Fruit fly (Drosophila melanogaster) whole organism, embryonic: ENCODE data around the gene CG11768.
A peak's percentile ranks its signal among the peaks of the same experiment; 100 is the strongest.

Source experiments
- Abd-B ChIP-seq: fragments of 200-800 bp; sonication (Bioruptor generic); optimal IDR thresholded peaks from 2 replicates; lab custom pipeline; 2018; ENCODE audit warnings: missing biosample characterization, mild to moderate bottlenecking, missing genetic modification characterization, moderate library complexity
- Atf-2 ChIP-seq: fragments of 200-800 bp; sonication (Bioruptor generic); optimal IDR thresholded peaks from 2 replicates; lab custom pipeline; 2016; ENCODE audit warnings: missing biosample characterization, missing genetic modification characterization
- B-H1 ChIP-seq: fragments of 200-800 bp; sonication (Bioruptor generic); IDR thresholded peaks from 3 replicates; pipeline ENCODE4 v1.3.6; 2022; ENCODE audit warnings: missing biosample characterization, missing genetic modification characterization
- Blimp-1 ChIP-seq: fragments of 200-800 bp; sonication (Bioruptor generic); optimal IDR thresholded peaks from 3 replicates; lab custom pipeline; 2018; ENCODE audit warnings: missing biosample characterization, missing genetic modification characterization, mild to moderate bottlenecking, moderate library complexity, missing genetic modification reagents
- BtbVII ChIP-seq: fragments of 200-800 bp; sonication (Bioruptor generic); optimal IDR thresholded peaks from 3 replicates; lab custom pipeline; 2017; ENCODE audit warnings: missing biosample characterization, mild to moderate bottlenecking, missing genetic modification characterization
- CG10274 ChIP-seq: fragments of 200-800 bp; sonication (Bioruptor generic); optimal IDR thresholded peaks from 3 replicates; lab custom pipeline; 2017; ENCODE audit warnings: missing biosample characterization, mild to moderate bottlenecking, missing genetic modification characterization
- CG12155 ChIP-seq: fragments of 200-800 bp; sonication (Bioruptor generic); optimal IDR thresholded peaks from 3 replicates; lab custom pipeline; 2016; ENCODE audit warnings: missing biosample characterization, missing genetic modification characterization
- CG12299 ChIP-seq: fragments of 200-800 bp; sonication (Bioruptor generic); optimal IDR thresholded peaks from 2 replicates; lab custom pipeline; 2018; ENCODE audit warnings: missing biosample characterization, mild to moderate bottlenecking, missing genetic modification characterization
- CG12942 ChIP-seq: fragments of 200-800 bp; sonication (Bioruptor generic); optimal IDR thresholded peaks from 3 replicates; lab custom pipeline; 2016; ENCODE audit warnings: missing biosample characterization, missing genetic modification characterization
- CG13296 ChIP-seq: fragments of 200-800 bp; sonication (Bioruptor generic); optimal IDR thresholded peaks from 3 replicates; lab custom pipeline; 2018; ENCODE audit warnings: missing biosample characterization, mild to moderate bottlenecking, missing genetic modification characterization
- CG13424 ChIP-seq: fragments of 200-800 bp; sonication (Bioruptor generic); optimal IDR thresholded peaks from 2 replicates; lab custom pipeline; 2019; ENCODE audit warnings: missing biosample characterization, mild to moderate bottlenecking, missing genetic modification characterization, moderate library complexity
- CG13624 ChIP-seq: fragments of 200-800 bp; sonication (Bioruptor generic); optimal IDR thresholded peaks from 2 replicates; lab custom pipeline; 2016; ENCODE audit warnings: missing biosample characterization, missing genetic modification characterization
- CG14667 ChIP-seq: fragments of 200-800 bp; sonication (Bioruptor generic); IDR thresholded peaks from 2 replicates; pipeline ENCODE4 v1.3.6; 2022; ENCODE audit warnings: missing biosample characterization, missing genetic modification characterization
- CG2120 ChIP-seq: fragments of 200-800 bp; sonication (Bioruptor generic); optimal IDR thresholded peaks from 3 replicates; lab custom pipeline; 2016; ENCODE audit warnings: missing biosample characterization, missing genetic modification characterization
- CG2889 ChIP-seq: fragments of 200-800 bp; sonication (Bioruptor generic); IDR thresholded peaks from 3 replicates; pipeline ENCODE4 v1.3.6; 2022; ENCODE audit warnings: missing biosample characterization, missing genetic modification characterization
- CG3281 ChIP-seq: fragments of 200-800 bp; sonication (Bioruptor generic); optimal IDR thresholded peaks from 3 replicates; lab custom pipeline; 2017; ENCODE audit warnings: missing biosample characterization, mild to moderate bottlenecking, missing genetic modification characterization
- CG33557 ChIP-seq: fragments of 200-800 bp; sonication (Bioruptor generic); optimal IDR thresholded peaks from 2 replicates; lab custom pipeline; 2019; ENCODE audit warnings: missing biosample characterization, mild to moderate bottlenecking, missing genetic modification characterization, moderate library complexity
- CG4617 ChIP-seq: fragments of 200-800 bp; sonication (Bioruptor generic); optimal IDR thresholded peaks from 3 replicates; lab custom pipeline; 2016; ENCODE audit warnings: missing biosample characterization, missing genetic modification characterization, borderline replicate concordance
- CG6254 ChIP-seq: fragments of 200-800 bp; sonication (Bioruptor generic); optimal IDR thresholded peaks from 3 replicates; lab custom pipeline; 2017; ENCODE audit warnings: mild to moderate bottlenecking, missing biosample characterization, missing genetic modification reagents, missing genetic modification characterization
- CG6654 ChIP-seq: fragments of 200-800 bp; sonication (Bioruptor generic); optimal IDR thresholded peaks from 2 replicates; lab custom pipeline; 2017; ENCODE audit warnings: missing biosample characterization, mild to moderate bottlenecking, missing genetic modification characterization
- CG8281 ChIP-seq: fragments of 200-800 bp; sonication (Bioruptor generic); optimal IDR thresholded peaks from 2 replicates; lab custom pipeline; 2018; ENCODE audit warnings: missing biosample characterization, mild to moderate bottlenecking, missing genetic modification characterization, moderate library complexity
- CG9437 ChIP-seq: fragments of 200-800 bp; sonication (Bioruptor generic); optimal IDR thresholded peaks from 2 replicates; lab custom pipeline; 2018; ENCODE audit warnings: missing biosample characterization, mild to moderate bottlenecking, missing genetic modification characterization
- Deaf1 ChIP-seq: fragments of 200-800 bp; optimal IDR thresholded peaks from 3 replicates; lab custom pipeline; 2019; ENCODE audit warnings: missing biosample characterization, mild to moderate bottlenecking, missing genetic modification characterization, moderate library complexity
- Dref ChIP-seq: fragments of 200-800 bp; sonication (Bioruptor generic); IDR thresholded peaks from 2 replicates; pipeline ENCODE4 v1.3.6; 2022; ENCODE audit warnings: missing biosample characterization, missing genetic modification characterization
- H15 ChIP-seq: fragments of 200-800 bp; sonication (Bioruptor generic); IDR thresholded peaks from 3 replicates; pipeline ENCODE4 v1.3.6; 2022; ENCODE audit warnings: missing biosample characterization, missing genetic modification characterization
- Hmx ChIP-seq: fragments of 200-800 bp; sonication (Bioruptor generic); optimal IDR thresholded peaks from 2 replicates; lab custom pipeline; 2016; ENCODE audit warnings: missing biosample characterization, missing genetic modification characterization
- Lim3 ChIP-seq: fragments of 200-800 bp; sonication (Bioruptor generic); IDR thresholded peaks from 2 replicates; pipeline ENCODE4 v1.3.6; 2022; ENCODE audit warnings: missing biosample characterization, missing genetic modification characterization
- MESR4 ChIP-seq: fragments of 200-800 bp; sonication (Bioruptor generic); optimal IDR thresholded peaks from 2 replicates; lab custom pipeline; 2018; ENCODE audit warnings: missing biosample characterization, mild to moderate bottlenecking, missing genetic modification characterization, moderate library complexity
- NC2β ChIP-seq: fragments of 200-800 bp; sonication (Bioruptor generic); optimal IDR thresholded peaks from 2 replicates; lab custom pipeline; 2016; ENCODE audit warnings: missing biosample characterization, missing genetic modification characterization
- ara ChIP-seq: fragments of 200-800 bp; sonication (Bioruptor generic); IDR thresholded peaks from 2 replicates; pipeline ENCODE4 v1.3.6; 2022; ENCODE audit warnings: missing biosample characterization, missing genetic modification characterization
- dimm ChIP-seq: fragments of 200-800 bp; sonication (Bioruptor generic); IDR thresholded peaks from 2 replicates; pipeline ENCODE4 v1.3.6; 2022; ENCODE audit warnings: missing biosample characterization, missing genetic modification characterization
- disco-r ChIP-seq: fragments of 200-800 bp; sonication (Bioruptor generic); optimal IDR thresholded peaks from 2 replicates; lab custom pipeline; 2016; ENCODE audit warnings: missing biosample characterization, missing genetic modification characterization
- emc ChIP-seq: fragments of 200-800 bp; sonication (Bioruptor generic); optimal IDR thresholded peaks from 2 replicates; lab custom pipeline; 2016; ENCODE audit warnings: missing biosample characterization, missing genetic modification characterization
- en ChIP-seq: fragments of 200-800 bp; sonication (Bioruptor generic); optimal IDR thresholded peaks from 2 replicates; lab custom pipeline; 2016; ENCODE audit warnings: missing biosample characterization, missing genetic modification characterization
- fu2 ChIP-seq: fragments of 200-800 bp; sonication (Bioruptor generic); optimal IDR thresholded peaks from 2 replicates; lab custom pipeline; 2016; ENCODE audit warnings: missing biosample characterization, missing genetic modification characterization
- gsb-n ChIP-seq: fragments of 200-800 bp; sonication (Bioruptor generic); optimal IDR thresholded peaks from 3 replicates; lab custom pipeline; 2018; ENCODE audit warnings: missing biosample characterization, mild to moderate bottlenecking, missing genetic modification characterization
- hkb ChIP-seq, 2 experiments: fragments of 200-800 bp in 1 of 2; fragments of >200 bp in 1 of 2; sonication (Bioruptor generic) in 1 of 2; IDR thresholded peaks in 1 of 2; optimal IDR thresholded peaks in 1 of 2; 2 replicates each; pipeline versions ENCODE4 v1.3.6 to Lab custom; 2017 to 2022; ENCODE audit warnings: missing biosample characterization in 1 of 2, missing genetic modification characterization in 1 of 2
- jumu ChIP-seq: fragments of 200-800 bp; sonication (Bioruptor generic); optimal IDR thresholded peaks from 3 replicates; lab custom pipeline; 2016; ENCODE audit warnings: missing biosample characterization, missing genetic modification characterization
- kay ChIP-seq: fragments of 200-800 bp; sonication (Bioruptor generic); optimal IDR thresholded peaks from 2 replicates; lab custom pipeline; 2016; ENCODE audit warnings: missing biosample characterization, missing genetic modification characterization
- lilli ChIP-seq: fragments of 200-800 bp; sonication (Bioruptor generic); optimal IDR thresholded peaks from 3 replicates; lab custom pipeline; 2016; ENCODE audit warnings: missing biosample characterization, missing genetic modification characterization
- nau ChIP-seq: fragments of 200-800 bp; sonication (Bioruptor generic); optimal IDR thresholded peaks from 3 replicates; lab custom pipeline; 2017; ENCODE audit warnings: missing biosample characterization, mild to moderate bottlenecking, missing genetic modification characterization, missing genetic modification reagents
- pho ChIP-seq: fragments of 200-800 bp; sonication (Bioruptor generic); optimal IDR thresholded peaks from 2 replicates; lab custom pipeline; 2016; ENCODE audit warnings: missing biosample characterization, missing genetic modification characterization
- salm ChIP-seq: fragments of 200-800 bp; sonication (Bioruptor generic); optimal IDR thresholded peaks from 2 replicates; lab custom pipeline; 2018; ENCODE audit warnings: missing biosample characterization, mild to moderate bottlenecking, missing genetic modification characterization
- schlank ChIP-seq: fragments of 200-800 bp; sonication (Bioruptor generic); optimal IDR thresholded peaks from 2 replicates; lab custom pipeline; 2018; ENCODE audit warnings: missing biosample characterization, mild to moderate bottlenecking, missing genetic modification characterization
- sisA ChIP-seq: fragments of 200-800 bp; sonication (Bioruptor generic); IDR thresholded peaks from 2 replicates; pipeline ENCODE4 v1.3.6; 2022; ENCODE audit warnings: missing biosample characterization, missing genetic modification characterization
- slp2 ChIP-seq: fragments of 200-800 bp; sonication (Bioruptor generic); optimal IDR thresholded peaks from 2 replicates; lab custom pipeline; 2016; ENCODE audit warnings: missing biosample characterization, missing genetic modification characterization
- toy ChIP-seq: fragments of 200-800 bp; sonication (Bioruptor generic); IDR thresholded peaks from 2 replicates; pipeline ENCODE4 v1.3.6; 2022; ENCODE audit warnings: missing biosample characterization, missing genetic modification characterization
- trem ChIP-seq: fragments of 200-800 bp; optimal IDR thresholded peaks from 3 replicates; lab custom pipeline; 2019; ENCODE audit warnings: missing biosample characterization, mild to moderate bottlenecking, missing genetic modification characterization, moderate library complexity
- trh ChIP-seq: fragments of 200-800 bp; sonication (Bioruptor generic); optimal IDR thresholded peaks from 2 replicates; lab custom pipeline; 2016; ENCODE audit warnings: missing biosample characterization, missing genetic modification characterization
- twi ChIP-seq: fragments of 200-800 bp; optimal IDR thresholded peaks from 2 replicates; lab custom pipeline; 2019; ENCODE audit warnings: missing biosample characterization, mild to moderate bottlenecking, missing genetic modification characterization, moderate library complexity

Gene CG11768

dm6 chr3R:8747134-8747870 lies 20.7 kb downstream of the CG11768 start, which contains the start of the genes CG9801 and Nasp (continued):
- TF ChIP-seq gsb-n (tag; lab: Kevin White, UChicago) (peak; percentile 43), nau (GFP tag; lab: Kevin White, UChicago) (peak; percentile 4), en (GFP tag; lab: Kevin White, UChicago) (no peak), toy (no peak), CG12299 (tag; lab: Kevin White, UChicago) (peak; percentile 3), CG13424 (tag; lab: Kevin White, UChicago) (no peak), Lim3 (GFP tag; lab: Robert Waterston, UW) (no peak), trem (peak; percentile 100), fu2 (GFP tag; lab: Kevin White, UChicago) (no peak), slp2 (GFP tag; lab: Kevin White, UChicago) (peak; percentile 44), Abd-B (peak; percentile 36), CG3281 (peak; percentile 11), CG6254 (peak; percentile 21), CG9437 (no peak), disco-r (GFP tag; lab: Kevin White, UChicago) (no peak), pho (GFP tag; lab: Kevin White, UChicago) (peak; percentile 14), CG14667 (GFP tag; lab: Robert Waterston, UW) (no peak), CG8281 (no peak), lilli (peak; percentile 0), B-H1 (no peak), H15 (no peak), Dref (GFP tag; lab: Robert Waterston, UW) (peak; percentile 90), ara (no peak), Hmx (GFP tag; lab: Kevin White, UChicago) (no peak), CG13624 (peak; percentile 39), CG10274 (GFP tag; lab: Kevin White, UChicago) (no peak), emc (GFP tag; lab: Kevin White, UChicago) (no peak), twi (tag; lab: Kevin White, UChicago) (peak; percentile 9), CG2889 (GFP tag; lab: Robert Waterston, UW) (no peak), trh (GFP tag; lab: Kevin White, UChicago) (no peak), Deaf1 (tag; lab: Kevin White, UChicago) (peak; percentile 32), NC2β (GFP tag; lab: Kevin White, UChicago) (peak; percentile 62), schlank (no peak), CG12155 (peak; percentile 20), Blimp-1 (GFP tag; lab: Kevin White, UChicago) (peak; percentile 16), CG2120 (peak; percentile 46), salm (tag; lab: Kevin White, UChicago) (no peak), sisA (GFP tag; lab: Robert Waterston, UW) (peak; percentile 19; the same call in 1 of the 2 replicates), CG13296 (GFP tag; lab: Kevin White, UChicago) (no peak), jumu (peak; percentile 46), CG33557 (no peak), MESR4 (peak; percentile 50), dimm (GFP tag; lab: Robert Waterston, UW) (no peak), CG6654 (GFP tag; lab: Kevin White, UChicago) (no peak), BtbVII (GFP tag; lab: Kevin White, UChicago) (no peak), CG4617 (GFP tag; lab: Kevin White, UChicago) (peak; percentile 47), CG12942 (GFP tag; lab: Kevin White, UChicago) (no peak), hkb (optimal IDR thresholded peaks at IDR 0.05; lab: Kevin White, UChicago) (no peak), hkb (GFP tag; IDR thresholded peaks at IDR 0.05; lab: Robert Waterston, UW) (peak; percentile 24; the same call in 1 of the 2 replicates), kay (GFP tag; lab: Kevin White, UChicago) (peak; percentile 23), Atf-2 (GFP tag; lab: Kevin White, UChicago) (peak; percentile 1)
